Fruit fly (Drosophila melanogaster) whole organism: ENCODE measurements around the gene Ndfip.

Experiments used
- CG8478 ChIP-seq: fragments of >200 bp; optimal IDR thresholded peaks from 2 replicates; lab custom pipeline; 2018; ENCODE audit warnings: inconsistent platforms
- Dll ChIP-seq: fragments of >200 bp; optimal IDR thresholded peaks from 2 replicates; lab custom pipeline; 2017
- EcR ChIP-seq, 2 experiments: fragments of >200 bp; optimal IDR thresholded peaks; 2 replicates each; lab custom pipeline; 2017; ENCODE audit warnings: missing biosample characterization in 2 of 2, missing genetic modification characterization in 2 of 2, missing genetic modification reagents in 2 of 2
- pan ChIP-seq: fragments of >200 bp; optimal IDR thresholded peaks from 2 replicates; lab custom pipeline; 2017
- psq ChIP-seq: fragments of >200 bp; optimal IDR thresholded peaks from 2 replicates; lab custom pipeline; 2017
- usp ChIP-seq: fragments of >200 bp; optimal IDR thresholded peaks from 2 replicates; lab custom pipeline; 2017; ENCODE audit warnings: missing biosample characterization, missing genetic modification characterization, mixed read lengths

Ndfip gene

dm6 chr3L:17622081-17622850, 31.8 kb downstream of the Ndfip start:
- TF ChIP-seq CG8478 (lab: Kevin White, UChicago): no peak
- no peak for TF ChIP-seq Dll (lab: Kevin White, UChicago)
- TF ChIP-seq EcR (GFP tag; optimal IDR thresholded peaks at IDR 0.05; lab: Kevin White, UChicago): no peak
- TF ChIP-seq psq (lab: Kevin White, UChicago): no peak
- no peak for TF ChIP-seq pan
- no peak for TF ChIP-seq usp

- TF ChIP-seq Dll (lab: Kevin White, UChicago) (no peak), usp (no peak), pan (no peak), EcR (GFP tag; optimal IDR thresholded peaks at IDR 0.05; lab: Kevin White, UChicago) (no peak), CG8478 (lab: Kevin White, UChicago) (no peak), psq (lab: Kevin White, UChicago) (no peak)
These were observed 32.6 kb downstream of the Ndfip start, which contains the start of the genes Vps60 and anchor for dm6 chr3L:17621451-17621946. Vps60 (minus strand) TSS chr3L:17621625. anchor (plus strand) TSS chr3L:17621824.

dm6 chr3L:17619209-17619705, 34.8 kb downstream of the Ndfip start, which contains the start of gene Eip74EF:
Eip74EF (minus strand) TSS chr3L:17619325.
- TF ChIP-seq psq (lab: Kevin White, UChicago) (no peak), EcR (GFP tag; optimal IDR thresholded peaks at IDR 0.05; lab: Kevin White, UChicago) (no peak), Dll (lab: Kevin White, UChicago) (no peak), usp (no peak), CG8478 (lab: Kevin White, UChicago) (no peak), pan (no peak)

- TF ChIP-seq CG8478 (lab: Kevin White, UChicago) (no peak), psq (lab: Kevin White, UChicago) (no peak), EcR (GFP tag; optimal IDR thresholded peaks at IDR 0.05; lab: Kevin White, UChicago) (no peak), usp (no peak), Dll (lab: Kevin White, UChicago) (no peak), pan (no peak)
These were observed 37.2 kb downstream of the Ndfip start for dm6 chr3L:17616876-17617279.

- no peak for TF ChIP-seq pan
- TF ChIP-seq usp: no peak
- TF ChIP-seq psq (lab: Kevin White, UChicago): no peak
- TF ChIP-seq Dll (lab: Kevin White, UChicago): no peak
- no peak for TF ChIP-seq CG8478 (lab: Kevin White, UChicago)
- TF ChIP-seq EcR (GFP tag; optimal IDR thresholded peaks at IDR 0.05; lab: Kevin White, UChicago): no peak
These were observed 38.2 kb downstream of the Ndfip start for dm6 chr3L:17615838-17616237.

dm6 chr3L:17615286-17615685, 38.8 kb downstream of the Ndfip start:
- TF ChIP-seq psq (lab: Kevin White, UChicago) (no peak), Dll (lab: Kevin White, UChicago) (no peak), usp (no peak), pan (no peak)

dm6 chr3L:17613972-17614384, 40.1 kb downstream of the Ndfip start:
- peak in 1 of 2 experiments; percentile 50 for TF ChIP-seq EcR (GFP tag; optimal IDR thresholded peaks at IDR 0.05; lab: Kevin White, UChicago)
- TF ChIP-seq pan: no peak
- TF ChIP-seq psq (lab: Kevin White, UChicago): no peak
- TF ChIP-seq Dll (lab: Kevin White, UChicago): peak; percentile 28

- no peak for TF ChIP-seq usp
- peak; percentile 35 to 78 for TF ChIP-seq EcR (GFP tag; optimal IDR thresholded peaks at IDR 0.05; lab: Kevin White, UChicago)
These were observed 40.8 kb downstream of the Ndfip start for dm6 chr3L:17613292-17613734.

- no peak for TF ChIP-seq CG8478 (lab: Kevin White, UChicago)
- peak; percentile 99 to 100 for TF ChIP-seq EcR (GFP tag; optimal IDR thresholded peaks at IDR 0.05; lab: Kevin White, UChicago)
- TF ChIP-seq pan: no peak
- peak; percentile 98 for TF ChIP-seq Dll (lab: Kevin White, UChicago)
These were observed 42.1 kb downstream of the Ndfip start for dm6 chr3L:17611864-17612505.

- TF ChIP-seq pan (no peak), psq (lab: Kevin White, UChicago) (no peak), EcR (GFP tag; optimal IDR thresholded peaks at IDR 0.05; lab: Kevin White, UChicago) (peak in 1 of 2 experiments; percentile 92), Dll (lab: Kevin White, UChicago) (no peak)
These were observed 43.0 kb downstream of the Ndfip start for dm6 chr3L:17610896-17611711.

dm6 chr3L:17609068-17609382, 45.1 kb downstream of the Ndfip start:
- peak; percentile 43 to 81 for TF ChIP-seq EcR (GFP tag; optimal IDR thresholded peaks at IDR 0.05; lab: Kevin White, UChicago)
- TF ChIP-seq psq (lab: Kevin White, UChicago): no peak
